Worm (Caenorhabditis elegans) whole organism, L4/young adult: ENCODE results near the gene C18A11.1.

Experiments
- W03F9.2 ChIP-seq: fragments of 150-350 bp; optimal IDR thresholded peaks from 2 replicates; lab custom pipeline; 2014; ENCODE audit warnings: missing biosample characterization, missing genetic modification characterization
- dao-5 ChIP-seq: sonication (generic microtip); optimal IDR thresholded peaks from 2 replicates; lab custom pipeline; 2016; ENCODE audit warnings: missing genotype, missing genetic modification characterization, moderate library complexity, missing compliant biosample characterization
- him-1 ChIP-seq: sonication (generic microtip); optimal IDR thresholded peaks from 2 replicates; lab custom pipeline; 2016; ENCODE audit warnings: missing genotype, missing genetic modification reagents, missing genetic modification characterization, missing compliant biosample characterization

ce11 chrX:8022728-8023127 is 46.4 kb upstream of the C18A11.1 start:
- TF ChIP-seq dao-5 (tag; lab: Kevin White, UChicago): no peak
- TF ChIP-seq W03F9.2 (tag; lab: Kevin White, UChicago): no peak
- no peak for TF ChIP-seq him-1 (tag; lab: Kevin White, UChicago)
